Fruit fly (Drosophila melanogaster): ENCODE measurements around the gene Tim9a.

dm6 chrX:13397610-13398009 lies 12.6 kb downstream of the Tim9a start:
- no peak for TF ChIP-seq CrebA (GFP tag; optimal IDR thresholded peaks at IDR 0.05; ENCODE audit: borderline replicate concordance)
- TF ChIP-seq dl (GFP tag; optimal IDR thresholded peaks at IDR 0.05; ENCODE audit: insufficient read depth in 1 of 2, partially characterized antibody in 2 of 2) = no peak
- TF ChIP-seq pan (optimal IDR thresholded peaks at IDR 0.05) = no peak
- no peak for TF ChIP-seq foxo (GFP tag; optimal IDR thresholded peaks at IDR 0.05)
- no peak for TF ChIP-seq dsf (GFP tag; optimal IDR thresholded peaks at IDR 0.05; ENCODE audit: borderline replicate concordance)
- no peak for TF ChIP-seq Abd-B (GFP tag; optimal IDR thresholded peaks at IDR 0.05)
- TF ChIP-seq Hr78 (GFP tag; optimal IDR thresholded peaks at IDR 0.05) = no peak

Data from whole organism, wandering third instar larva.